Fruit fly (Drosophila melanogaster): ENCODE results near the gene pkm.

Gene pkm

dm6 chrX:11580200-11580840 is 3.7 kb downstream of the pkm start, which contains the start of gene nod (continued):
- TF ChIP-seq grau (tag; optimal IDR thresholded peaks at IDR 0.05) = peak; percentile 60
- peak; percentile 52 for TF ChIP-seq CG1233 (GFP tag; optimal IDR thresholded peaks at IDR 0.05)
- TF ChIP-seq sob (GFP tag; IDR thresholded peaks at IDR 0.05) = peak; percentile 55; the same call in 1 of the 2 replicates
- TF ChIP-seq odd (GFP tag; optimal IDR thresholded peaks at IDR 0.05) = no peak
- no peak for TF ChIP-seq CG1024 (GFP tag; IDR thresholded peaks at IDR 0.05)
- peak; percentile 0 for TF ChIP-seq CG8089 (GFP tag; optimal IDR thresholded peaks at IDR 0.05)
- peak; percentile 78 for TF ChIP-seq gro (GFP tag; optimal IDR thresholded peaks at IDR 0.05)
- peak; percentile 15 for TF ChIP-seq CG18764 (GFP tag; optimal IDR thresholded peaks at IDR 0.05)
- 0 out of 2 replicates have a peak, but pooled peaks have one; percentile 21 for TF ChIP-seq CG7372 (GFP tag; IDR thresholded peaks at IDR 0.05)
- TF ChIP-seq Atf-2 (GFP tag; optimal IDR thresholded peaks at IDR 0.05) = peak; percentile 69
- no peak for TF ChIP-seq ken (GFP tag; IDR thresholded peaks at IDR 0.05)
- peak; percentile 61 for TF ChIP-seq unpg (GFP tag; optimal IDR thresholded peaks at IDR 0.05)
- peak; percentile 68 for TF ChIP-seq Hsf (GFP tag; optimal IDR thresholded peaks at IDR 0.05)
- TF ChIP-seq Hr39 (optimal IDR thresholded peaks at IDR 0.05) = no peak
- TF ChIP-seq NC2α (GFP tag; optimal IDR thresholded peaks at IDR 0.05) = peak; percentile 41
- TF ChIP-seq CG12155 (GFP tag; optimal IDR thresholded peaks at IDR 0.05) = peak; percentile 59
- TF ChIP-seq CG9932 (GFP tag; IDR thresholded peaks at IDR 0.05) = peak; percentile 72
- TF ChIP-seq Oli (tag; optimal IDR thresholded peaks at IDR 0.05) = peak; percentile 50
- TF ChIP-seq Opbp (GFP tag; IDR thresholded peaks at IDR 0.05; ENCODE audit: partially characterized antibody) = peak; percentile 59; the same call in 1 of the 3 replicates
- no peak for TF ChIP-seq ab (GFP tag; optimal IDR thresholded peaks at IDR 0.05)
- peak; percentile 80 for TF ChIP-seq HLH54F (GFP tag; optimal IDR thresholded peaks at IDR 0.05)
- no peak for TF ChIP-seq yki (optimal IDR thresholded peaks at IDR 0.05)
- no peak for TF ChIP-seq CG4282 (GFP tag; optimal IDR thresholded peaks at IDR 0.05)
- TF ChIP-seq Dfd (GFP tag; optimal IDR thresholded peaks at IDR 0.05) = no peak
- TF ChIP-seq CG9817 (tag; optimal IDR thresholded peaks at IDR 0.05) = peak; percentile 61
- TF ChIP-seq cas (GFP tag; IDR thresholded peaks at IDR 0.05) = peak; percentile 33; the same call in 1 of the 2 replicates
- peak; percentile 40; the same call in 1 of the 2 replicates for TF ChIP-seq CG9215 (GFP tag; IDR thresholded peaks at IDR 0.05)
- peak; percentile 56 for TF ChIP-seq CTCF (GFP tag; optimal IDR thresholded peaks at IDR 0.05)
- TF ChIP-seq Sox102F (GFP tag; optimal IDR thresholded peaks at IDR 0.05) = peak; percentile 58
- peak; percentile 77 for TF ChIP-seq unc-4 (GFP tag; IDR thresholded peaks at IDR 0.05; ENCODE audit: partially characterized antibody)
- no peak for TF ChIP-seq Hand (GFP tag; optimal IDR thresholded peaks at IDR 0.05)
- peak; percentile 81 for TF ChIP-seq mam (GFP tag; optimal IDR thresholded peaks at IDR 0.05)
- TF ChIP-seq CG17361 (GFP tag; IDR thresholded peaks at IDR 0.05) = peak; percentile 71
- no peak for TF ChIP-seq fd64A (GFP tag; optimal IDR thresholded peaks at IDR 0.05)
- peak; percentile 34; the same call in 1 of the 2 replicates for TF ChIP-seq klu (GFP tag; IDR thresholded peaks at IDR 0.05)
- no peak for TF ChIP-seq CG5180 (GFP tag; optimal IDR thresholded peaks at IDR 0.05)
- TF ChIP-seq bbx (GFP tag; IDR thresholded peaks at IDR 0.05; ENCODE audit: partially characterized antibody) = peak; percentile 52; the same call in 1 of the 2 replicates
- TF ChIP-seq Dek (tag; optimal IDR thresholded peaks at IDR 0.05) = peak; percentile 26
- TF ChIP-seq dm (GFP tag; optimal IDR thresholded peaks at IDR 0.05) = peak; percentile 31
- no peak for TF ChIP-seq CG17802 (tag; optimal IDR thresholded peaks at IDR 0.05)
- TF ChIP-seq BtbVII (GFP tag; optimal IDR thresholded peaks at IDR 0.05) = no peak
- peak; percentile 61 for TF ChIP-seq bcd (GFP tag; optimal IDR thresholded peaks at IDR 0.05)
- TF ChIP-seq CG10462 (GFP tag; optimal IDR thresholded peaks at IDR 0.05) = peak; percentile 37
- no peak for TF ChIP-seq toy (GFP tag; IDR thresholded peaks at IDR 0.05)
- peak; percentile 51 for TF ChIP-seq CG3163 (GFP tag; optimal IDR thresholded peaks at IDR 0.05)
- TF ChIP-seq salm (tag; optimal IDR thresholded peaks at IDR 0.05) = peak; percentile 31
- no peak for TF ChIP-seq CG10959 (GFP tag; IDR thresholded peaks at IDR 0.05)
- peak; percentile 69 for TF ChIP-seq HHEX (GFP tag; optimal IDR thresholded peaks at IDR 0.05)
- TF ChIP-seq Rfx (GFP tag; IDR thresholded peaks at IDR 0.05) = peak; percentile 74
- TF ChIP-seq Ets65A (GFP tag) = peak; percentile 94
- peak; percentile 97 for TF ChIP-seq Sry-δ (GFP tag; optimal IDR thresholded peaks at IDR 0.05)
- peak; percentile 93 for TF ChIP-seq CG9797 (GFP tag; optimal IDR thresholded peaks at IDR 0.05)
